Fruit fly (Drosophila melanogaster): Measurements from ENCODE around the gene CG15725.

The CG15725 gene

dm6 chrX:12662679-12663463 lies 42.8 kb upstream of the CG15725 start (continued):
- TF ChIP-seq CG10631 (GFP tag; optimal IDR thresholded peaks at IDR 0.05) (peak; percentile 75), Hr4 (GFP tag; optimal IDR thresholded peaks at IDR 0.05) (peak; percentile 49), Eip78C (GFP tag) (peak; percentile 85), CG15336 (GFP tag; IDR thresholded peaks at IDR 0.05) (peak; percentile 62), pdm3 (GFP tag; optimal IDR thresholded peaks at IDR 0.05) (peak; percentile 47), Eip75B (GFP tag; optimal IDR thresholded peaks at IDR 0.05) (peak; percentile 21), fd85E (GFP tag; optimal IDR thresholded peaks at IDR 0.05) (no peak), CG3032 (tag; optimal IDR thresholded peaks at IDR 0.05) (peak; percentile 59), CG3919 (GFP tag; optimal IDR thresholded peaks at IDR 0.05) (peak; percentile 53), fkh (GFP tag; optimal IDR thresholded peaks at IDR 0.05) (no peak)

DNA sequence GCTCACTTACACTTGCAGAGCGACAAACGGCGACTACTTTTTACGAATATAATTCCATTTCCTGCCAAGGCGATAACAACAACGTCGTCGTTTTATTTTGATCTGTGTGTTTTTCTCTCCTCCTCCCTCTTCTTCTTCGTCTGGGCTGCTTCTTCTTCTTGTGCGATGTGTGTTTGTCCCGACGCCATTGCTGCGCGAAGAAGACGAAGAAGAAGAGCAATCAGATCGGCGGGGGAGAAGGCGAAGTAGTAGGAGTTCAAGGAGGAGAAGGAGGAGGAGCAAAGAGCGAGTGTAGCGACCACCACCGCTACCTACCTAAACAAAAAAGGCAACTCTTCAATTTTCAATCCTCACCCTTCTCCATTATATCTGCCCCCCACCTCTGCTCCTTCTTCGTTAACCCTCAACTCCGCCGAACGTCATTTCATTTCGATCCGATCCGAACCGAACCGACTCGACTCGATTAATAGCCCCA lies 42.2 kb upstream of the CG15725 start:
- no peak for TF ChIP-seq Blimp-1 (GFP tag; optimal IDR thresholded peaks at IDR 0.05)
- TF ChIP-seq achi (GFP tag; optimal IDR thresholded peaks at IDR 0.05) = no peak
- TF ChIP-seq Smox (GFP tag; optimal IDR thresholded peaks at IDR 0.05) = no peak
- TF ChIP-seq Eip75B (GFP tag; optimal IDR thresholded peaks at IDR 0.05) = no peak
- TF ChIP-seq eg (GFP tag; IDR thresholded peaks at IDR 0.05) = 0 out of 3 replicates have a peak, but pooled peaks have one; percentile 19
- peak; percentile 68 for TF ChIP-seq svp (GFP tag)
- peak; percentile 30 for TF ChIP-seq CG3032 (tag; optimal IDR thresholded peaks at IDR 0.05)
- TF ChIP-seq net (GFP tag; optimal IDR thresholded peaks at IDR 0.05) = no peak
- TF ChIP-seq acj6 (GFP tag; optimal IDR thresholded peaks at IDR 0.05) = no peak
- TF ChIP-seq Ets21C (GFP tag; optimal IDR thresholded peaks at IDR 0.05) = no peak
- TF ChIP-seq CG8319 (GFP tag; optimal IDR thresholded peaks at IDR 0.05) = no peak
- TF ChIP-seq Sox14 (GFP tag; optimal IDR thresholded peaks at IDR 0.05) = no peak
- TF ChIP-seq Eip78C (GFP tag) = no peak
- peak; percentile 62 for TF ChIP-seq ss (GFP tag; optimal IDR thresholded peaks at IDR 0.05)
- TF ChIP-seq CG6854 (GFP tag; optimal IDR thresholded peaks at IDR 0.05) = peak; percentile 4
- no peak for TF ChIP-seq CG4318 (GFP tag; optimal IDR thresholded peaks at IDR 0.05)
- TF ChIP-seq dac (GFP tag; optimal IDR thresholded peaks at IDR 0.05) = no peak
- peak; percentile 55 for TF ChIP-seq vri (GFP tag; optimal IDR thresholded peaks at IDR 0.05)
- no peak for TF ChIP-seq Gug (GFP tag; IDR thresholded peaks at IDR 0.05)
- peak; percentile 42 for TF ChIP-seq CG9139 (GFP tag; optimal IDR thresholded peaks at IDR 0.05)
- no peak for TF ChIP-seq Hr38 (GFP tag; optimal IDR thresholded peaks at IDR 0.05)
- peak; percentile 80 for TF ChIP-seq dsx (GFP tag; optimal IDR thresholded peaks at IDR 0.05; ENCODE audit: poor library complexity, severe bottlenecking)
- no peak for TF ChIP-seq Met (GFP tag; optimal IDR thresholded peaks at IDR 0.05)
- no peak for TF ChIP-seq lz (GFP tag; optimal IDR thresholded peaks at IDR 0.05)
- TF ChIP-seq fd59A (GFP tag; optimal IDR thresholded peaks at IDR 0.05) = no peak
- TF ChIP-seq CG1621 (tag; optimal IDR thresholded peaks at IDR 0.05) = peak; percentile 46
- TF ChIP-seq CG31627 (GFP tag; optimal IDR thresholded peaks at IDR 0.05) = no peak
- peak; percentile 25; the same call in 1 of the 3 replicates for TF ChIP-seq CG6163 (GFP tag; IDR thresholded peaks at IDR 0.05)
- no peak for TF ChIP-seq Eip93F (GFP tag; optimal IDR thresholded peaks at IDR 0.05)
- no peak for TF ChIP-seq CG11902 (GFP tag; optimal IDR thresholded peaks at IDR 0.05)
- TF ChIP-seq CG6808 (GFP tag; optimal IDR thresholded peaks at IDR 0.05) = peak; percentile 38
- no peak for TF ChIP-seq CG6276 (GFP tag; optimal IDR thresholded peaks at IDR 0.05)
- no peak for TF ChIP-seq salr (GFP tag; optimal IDR thresholded peaks at IDR 0.05)
- TF ChIP-seq fd85E (GFP tag; optimal IDR thresholded peaks at IDR 0.05) = no peak
- no peak for TF ChIP-seq CG34406 (GFP tag; optimal IDR thresholded peaks at IDR 0.05)
- no peak for TF ChIP-seq CG15336 (GFP tag; IDR thresholded peaks at IDR 0.05)
- no peak for TF ChIP-seq Lpt (GFP tag; optimal IDR thresholded peaks at IDR 0.05)
- no peak for TF ChIP-seq Sox15 (GFP tag; optimal IDR thresholded peaks at IDR 0.05)
- TF ChIP-seq Sox102F (GFP tag; optimal IDR thresholded peaks at IDR 0.05) = no peak
- TF ChIP-seq CG8119 (GFP tag; IDR thresholded peaks at IDR 0.05) = 0 out of 3 replicates have a peak, but pooled peaks have one; percentile 24
- no peak for TF ChIP-seq CG6792 (GFP tag; optimal IDR thresholded peaks at IDR 0.05)
- no peak for TF ChIP-seq CG3919 (GFP tag; optimal IDR thresholded peaks at IDR 0.05)
- no peak for TF ChIP-seq Hr39 (GFP tag; optimal IDR thresholded peaks at IDR 0.05)
- no peak for TF ChIP-seq Hr4 (GFP tag; optimal IDR thresholded peaks at IDR 0.05)
- no peak for TF ChIP-seq CG10669 (GFP tag; optimal IDR thresholded peaks at IDR 0.05)

Measured in whole organism, prepupa.